Worm (Caenorhabditis elegans): ENCODE data around the gene F40H3.3.

DNA sequence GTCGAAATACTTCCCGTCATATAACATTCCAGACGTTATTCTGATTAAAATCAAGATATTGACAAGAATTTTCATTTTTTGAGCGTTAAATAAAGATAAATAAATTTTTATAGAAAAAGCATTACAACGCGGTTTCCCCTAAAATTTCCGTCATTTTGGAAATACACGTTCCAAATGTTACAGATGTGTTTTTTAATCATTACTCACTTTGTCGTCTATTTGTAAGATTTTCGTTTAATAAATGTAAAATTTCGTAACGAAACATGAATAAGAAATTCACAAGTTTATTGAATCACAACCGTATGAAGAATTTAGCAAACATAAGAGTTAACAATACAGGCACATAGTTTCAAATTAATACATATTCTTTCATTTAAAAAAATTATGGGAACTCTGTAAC is 31.6 kb downstream of the F40H3.3 start, which contains the start of gene C30B5.17:
- no peak for TF ChIP-seq sptf-1 (tag; optimal IDR thresholded peaks at IDR 0.05)
- no peak for TF ChIP-seq unc-39 (tag; optimal IDR thresholded peaks at IDR 0.05)
- TF ChIP-seq ztf-11 (tag; optimal IDR thresholded peaks at IDR 0.05), result no peak
- no peak for TF ChIP-seq bed-3 (GFP tag; optimal IDR thresholded peaks at IDR 0.05)
